Fruit fly (Drosophila melanogaster) whole organism, larva: ENCODE data around the gene CG34302.

Experiments used
- noc ChIP-seq: fragments of 200-800 bp; sonication (Bioruptor generic); optimal IDR thresholded peaks from 3 replicates; lab custom pipeline; 2019; ENCODE audit warnings: missing biosample characterization, mild to moderate bottlenecking, missing genetic modification characterization, moderate library complexity

CG34302 gene

dm6 chr3R:9816879-9817278, 6.7 kb downstream of the CG34302 start, which contains the start of gene CG16904:
CG16904 (minus strand) TSS chr3R:9816979.
- TF ChIP-seq noc: no peak

dm6 chr3R:9813861-9814260, 9.8 kb downstream of the CG34302 start, which contains the start of gene eloF:
eloF (plus strand) TSS chr3R:9814161.
- TF ChIP-seq noc: no peak

DNA sequence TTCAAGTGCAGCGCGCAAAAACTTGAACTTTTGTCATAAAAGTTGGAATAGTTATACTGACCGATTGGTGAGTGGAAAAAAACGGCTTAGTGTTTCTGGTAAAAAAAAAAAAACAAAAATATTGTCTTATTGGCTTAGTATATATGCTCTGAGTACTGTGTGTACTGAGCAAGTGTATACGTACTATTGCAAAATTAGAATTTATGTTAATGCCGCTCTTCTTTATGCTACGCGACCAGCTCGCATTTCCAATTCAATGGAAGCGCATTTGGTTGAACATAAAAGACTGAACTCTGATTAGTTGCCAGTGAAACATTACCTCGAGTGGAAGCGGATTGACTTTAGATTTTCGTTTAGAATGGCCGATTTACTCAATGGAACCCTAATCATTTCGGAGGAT, 11.2 kb downstream of the CG34302 start, which contains the start of gene CG8534:
CG8534 (plus strand) TSS at position 301 of the 400 bp plus-strand sequence.
- TF ChIP-seq noc: no peak

DNA sequence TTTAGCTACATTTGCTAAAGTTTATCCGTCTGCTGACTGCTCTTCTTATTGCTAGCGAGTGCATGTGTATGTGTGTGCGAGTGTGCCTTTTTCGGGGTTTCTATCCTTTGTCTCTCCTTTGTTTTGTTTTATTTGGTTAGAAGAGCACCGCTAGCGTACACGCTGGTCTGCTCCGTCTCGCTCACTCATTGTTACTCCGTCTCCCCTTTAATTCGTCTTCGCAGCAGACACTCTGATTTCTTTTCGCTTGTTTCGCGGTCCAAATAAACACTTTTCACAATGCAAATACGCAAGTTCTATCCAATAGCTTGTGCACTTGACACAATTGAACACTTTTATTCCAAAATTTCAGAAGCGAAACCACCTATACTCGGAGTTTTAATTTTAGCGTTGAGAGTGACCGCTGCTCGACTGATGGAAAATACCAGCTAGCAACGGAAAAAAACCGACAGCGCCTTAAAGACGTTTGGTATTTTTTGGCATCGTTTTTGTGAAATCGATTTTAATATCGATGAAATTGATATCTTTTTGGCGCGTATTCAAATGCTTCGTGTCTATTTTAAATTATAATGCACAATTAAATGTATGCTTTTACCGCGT, 14.6 kb downstream of the CG34302 start, which contains the start of gene FBXO11:
FBXO11 (minus strand) TSS at position 423 of the 600 bp plus-strand sequence.
- TF ChIP-seq noc: peak; percentile 52

dm6 chr3R:9800644-9801330, 22.8 kb downstream of the CG34302 start, which contains the start of the genes CG9467 and CG8526:
CG9467 (minus strand) TSS chr3R:9801026.
CG8526 (plus strand) TSS chr3R:9801280.
- TF ChIP-seq noc: no peak

- no peak for TF ChIP-seq noc
Measured at dm6 chr3R:9793018-9793417, 30.6 kb downstream of the CG34302 start, which contains the start of gene CG8516. CG8516 (plus strand) TSS chr3R:9793295.

DNA sequence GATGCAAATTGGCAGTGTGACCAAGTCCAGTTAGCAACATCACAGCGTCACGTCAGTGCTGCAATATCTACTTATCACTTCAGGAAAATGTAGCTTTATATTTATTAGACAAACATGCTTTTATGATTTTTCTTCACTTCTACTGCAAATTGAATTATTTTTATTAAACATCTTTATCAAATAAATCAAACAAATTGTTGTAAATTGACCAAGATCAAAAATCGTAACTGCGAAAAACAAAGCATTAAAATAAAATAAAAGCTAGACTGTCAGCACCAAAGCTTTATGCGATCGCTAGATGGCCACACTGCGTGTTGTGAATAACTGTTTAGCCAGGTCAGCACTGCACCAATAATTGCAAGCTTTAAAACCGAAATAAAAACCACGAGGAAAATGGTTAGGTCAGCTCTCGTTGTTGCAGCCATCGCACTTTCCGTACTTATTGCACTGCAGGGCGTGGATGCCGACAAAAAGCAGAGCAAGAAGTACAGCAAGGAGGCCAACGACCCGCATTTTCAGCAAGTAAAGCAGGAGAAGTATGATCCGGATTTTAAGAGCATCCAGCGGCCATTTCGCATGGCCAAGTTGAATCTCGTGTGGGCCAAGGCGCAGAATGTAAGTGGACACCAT, 32.3 kb downstream of the CG34302 start, which contains the start of the genes CG12945 and CG8507:
CG12945 (minus strand) TSS at position 45 of the 630 bp plus-strand sequence.
CG8507 (plus strand) TSS at position 307 of the 630 bp plus-strand sequence.
- TF ChIP-seq noc: peak; percentile 50

dm6 chr3R:9784341-9785062, 39.1 kb downstream of the CG34302 start, which contains the start of the genes MtnA and CG8500:
MtnA (minus strand) TSS chr3R:9784370.
CG8500 (plus strand) TSS chr3R:9784653.
- TF ChIP-seq noc: no peak

dm6 chr3R:9783240-9783917, 40.2 kb downstream of the CG34302 start:
- no peak for TF ChIP-seq noc

- TF ChIP-seq noc: no peak
Measured at dm6 chr3R:9779764-9780163, 43.9 kb downstream of the CG34302 start, which contains the start of gene CG12947. CG12947 (plus strand) TSS chr3R:9780064.

dm6 chr3R:9777941-9778360, 45.7 kb downstream of the CG34302 start, which contains the start of gene RpS29:
RpS29 (plus strand) TSS chr3R:9778042.
- peak; percentile 73 for TF ChIP-seq noc

dm6 chr3R:9774821-9775220, 48.8 kb downstream of the CG34302 start, which contains the start of gene topi:
topi (plus strand) TSS chr3R:9775121.
- no peak for TF ChIP-seq noc

DNA sequence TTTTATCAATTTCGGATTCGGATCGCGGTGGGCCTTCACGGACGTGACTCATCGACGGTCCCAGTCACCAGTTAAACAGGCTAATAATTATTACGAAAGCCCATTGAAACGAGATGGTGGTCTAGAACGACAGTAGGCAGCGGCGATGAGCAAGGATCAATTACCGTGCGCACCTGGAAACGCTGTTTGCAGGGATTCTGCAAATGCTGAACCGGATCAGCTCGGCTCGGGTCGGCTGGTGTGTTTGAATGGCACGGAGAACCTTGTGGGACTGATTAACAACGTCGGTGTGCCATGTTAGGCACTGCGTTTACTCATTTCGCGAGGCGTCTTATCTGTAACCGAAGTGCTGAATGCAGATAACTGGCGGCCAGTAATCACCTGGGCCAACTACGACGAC, 49.5 kb downstream of the CG34302 start, which contains the start of gene Whamy:
Whamy (minus strand) TSS at position 273 of the 400 bp plus-strand sequence.
- peak; percentile 73 for TF ChIP-seq noc
